Worm (Caenorhabditis elegans) whole organism, L4 larva: ENCODE results near the gene F40C5.1.

Experiments
- F10B5.3 ChIP-seq: sonication (generic microtip); optimal IDR thresholded peaks from 2 replicates; lab custom pipeline; 2016; ENCODE audit warnings: mild to moderate bottlenecking, missing genetic modification characterization, missing compliant biosample characterization
- T26A8.4 ChIP-seq: fragments of 200-800 bp; sonication (Bioruptor generic); IDR thresholded peaks from 2 replicates; pipeline ENCODE4 v1.3.6; 2022; ENCODE audit warnings: missing genetic modification characterization, missing compliant biosample characterization
- aha-1 ChIP-seq: fragments of 150-350 bp; peaks from one replicate; lab custom pipeline; 2014; ENCODE audit warnings: missing biosample characterization, missing genetic modification characterization
- ceh-44 ChIP-seq: fragments of 200-800 bp; sonication (Bioruptor generic); IDR thresholded peaks from 2 replicates; pipeline ENCODE4 v1.3.6; 2022; ENCODE audit warnings: missing genetic modification reagents, missing genetic modification characterization, missing compliant biosample characterization
- ceh-82 ChIP-seq: sonication (generic microtip); optimal IDR thresholded peaks from 2 replicates; lab custom pipeline; 2017; ENCODE audit warnings: missing biosample characterization, missing genetic modification characterization
- ctbp-1 ChIP-seq: fragments of 200-800 bp; sonication (Bioruptor generic); IDR thresholded peaks from 2 replicates; pipeline ENCODE4 v1.3.6; 2022; ENCODE audit warnings: missing genetic modification reagents, missing genetic modification characterization, missing compliant biosample characterization
- dmd-6 ChIP-seq: fragments of 200-800 bp; sonication (Bioruptor generic); IDR thresholded peaks from 2 replicates; pipeline ENCODE4 v1.3.6; 2022; ENCODE audit warnings: missing genetic modification reagents, missing genetic modification characterization, missing compliant biosample characterization
- dpl-1 ChIP-seq: fragments of 150-350 bp; optimal IDR thresholded peaks from 2 replicates; lab custom pipeline; 2014; ENCODE audit warnings: missing biosample characterization, missing genetic modification reagents, missing genetic modification characterization
- duxl-1 ChIP-seq: sonication (generic microtip); optimal IDR thresholded peaks from 2 replicates; lab custom pipeline; 2016; ENCODE audit warnings: mild to moderate bottlenecking, missing genetic modification characterization, moderate library complexity, missing compliant biosample characterization; ENCODE audit not compliant: poor library complexity
- dve-1 ChIP-seq: sonication (generic microtip); optimal IDR thresholded peaks from 2 replicates; lab custom pipeline; 2017; ENCODE audit warnings: antibody characterized with exemption, mild to moderate bottlenecking, missing genetic modification characterization, missing compliant biosample characterization; ENCODE audit not compliant: insufficient read depth
- egl-43 ChIP-seq: fragments of 200-800 bp; sonication (Bioruptor generic); IDR thresholded peaks from 2 replicates; pipeline ENCODE4 v1.3.6; 2022; ENCODE audit warnings: missing genetic modification reagents, missing genetic modification characterization, missing compliant biosample characterization
- hmg-1.1 ChIP-seq: fragments of 200-800 bp; sonication (Bioruptor generic); IDR thresholded peaks from 2 replicates; pipeline ENCODE4 v1.3.6; 2022; ENCODE audit warnings: missing genetic modification reagents, missing genetic modification characterization, missing compliant biosample characterization
- lin-1 ChIP-seq: fragments of 200-800 bp; sonication (Bioruptor generic); IDR thresholded peaks from 2 replicates; pipeline ENCODE4 v1.3.6; 2022; ENCODE audit warnings: missing genetic modification reagents, missing genetic modification characterization, missing compliant biosample characterization
- lin-15B ChIP-seq: fragments of 150-350 bp; sonication (generic microtip); optimal IDR thresholded peaks from 3 replicates; lab custom pipeline; 2014; ENCODE audit warnings: missing biosample characterization, missing genetic modification characterization
- lin-29 ChIP-seq: fragments of 200-800 bp; sonication (Bioruptor generic); IDR thresholded peaks from 2 replicates; pipeline ENCODE4 v1.3.6; 2022; ENCODE audit warnings: missing genetic modification reagents, missing genetic modification characterization, missing compliant biosample characterization
- lin-39 ChIP-seq: fragments of 150-350 bp; optimal IDR thresholded peaks from 2 replicates; lab custom pipeline; 2014; ENCODE audit warnings: missing biosample characterization, missing genetic modification reagents, missing genetic modification characterization
- mdl-1 ChIP-seq, 2 experiments: fragments of 150-350 bp in 1 of 2; sonication (generic microtip) in 1 of 2; optimal IDR thresholded peaks; 2 replicates each; lab custom pipeline; 2014 to 2017; ENCODE audit warnings: missing biosample characterization in 2 of 2, missing genetic modification characterization in 2 of 2
- nhr-11 ChIP-seq: fragments of 150-350 bp; optimal IDR thresholded peaks from 2 replicates; lab custom pipeline; 2014; ENCODE audit warnings: missing biosample characterization, missing genetic modification characterization
- nhr-25 ChIP-seq: sonication (generic microtip); optimal IDR thresholded peaks from 2 replicates; lab custom pipeline; 2017; ENCODE audit warnings: missing genetic modification characterization, mild to moderate bottlenecking, missing compliant biosample characterization, antibody characterized with exemption, moderate library complexity, borderline replicate concordance; ENCODE audit not compliant: insufficient read depth
- nhr-28 ChIP-seq: fragments of 150-350 bp; optimal IDR thresholded peaks from 2 replicates; lab custom pipeline; 2014; ENCODE audit warnings: missing biosample characterization, missing genetic modification characterization
- nhr-48 ChIP-seq: sonication (generic microtip); optimal IDR thresholded peaks from 2 replicates; lab custom pipeline; 2016; ENCODE audit warnings: mild to moderate bottlenecking, missing genetic modification characterization, missing compliant biosample characterization
- nhr-76 ChIP-seq: fragments of 150-350 bp; optimal IDR thresholded peaks from 2 replicates; lab custom pipeline; 2014; ENCODE audit warnings: missing biosample characterization, missing genetic modification characterization
- pha-4 ChIP-seq, 2 experiments: fragments of 150-350 bp in 1 of 2; fragments of 200-800 bp in 1 of 2; sonication (Bioruptor generic) in 1 of 2; IDR thresholded peaks in 1 of 2; optimal IDR thresholded peaks in 1 of 2; 2 replicates each; pipeline versions ENCODE4 v1.3.6 to Lab custom; 2014 to 2022; ENCODE audit warnings: missing genetic modification characterization in 2 of 2, missing genetic modification reagents in 2 of 2, missing biosample characterization in 1 of 2, missing compliant biosample characterization in 1 of 2
- sdz-12 ChIP-seq: fragments of 200-800 bp; sonication (Bioruptor generic); optimal IDR thresholded peaks from 2 replicates; lab custom pipeline; 2018; ENCODE audit warnings: mild to moderate bottlenecking, missing genetic modification characterization, missing compliant biosample characterization
- set-16 ChIP-seq: fragments of 200-800 bp; sonication (Bioruptor generic); IDR thresholded peaks from 2 replicates; pipeline ENCODE4 v1.3.6; 2022; ENCODE audit warnings: missing genetic modification reagents, missing genetic modification characterization, missing compliant biosample characterization
- skn-1 ChIP-seq: fragments of 150-350 bp; optimal IDR thresholded peaks from 2 replicates; lab custom pipeline; 2014; ENCODE audit warnings: missing biosample characterization, missing genetic modification characterization
- tra-1 ChIP-seq: fragments of 200-800 bp; sonication (Bioruptor generic); IDR thresholded peaks from 2 replicates; pipeline ENCODE4 v1.3.6; 2022; ENCODE audit warnings: missing genetic modification reagents, missing genetic modification characterization, missing compliant biosample characterization
- unc-62 ChIP-seq, 3 experiments: fragments of 150-350 bp in 1 of 3; sonication (generic microtip); optimal IDR thresholded peaks in 2 of 3; peaks in 1 of 3; 1 replicate in 1 of 3; 2 replicates in 2 of 3; lab custom pipeline; 2014 to 2017; ENCODE audit warnings: missing biosample characterization in 3 of 3, missing genetic modification characterization in 3 of 3, missing genetic modification reagents in 3 of 3, missing genotype in 1 of 3
- zfp-2 ChIP-seq: sonication (generic microtip); optimal IDR thresholded peaks from 2 replicates; lab custom pipeline; 2016; ENCODE audit warnings: mild to moderate bottlenecking, missing genetic modification characterization, missing compliant biosample characterization
- zip-11 ChIP-seq: fragments of 200-800 bp; sonication (Bioruptor generic); IDR thresholded peaks from 2 replicates; pipeline ENCODE4 v1.3.6; 2022; ENCODE audit warnings: missing genetic modification characterization, missing compliant biosample characterization
- zip-2 ChIP-seq: fragments of 150-350 bp; optimal IDR thresholded peaks from 2 replicates; lab custom pipeline; 2014; ENCODE audit warnings: missing biosample characterization, missing genetic modification characterization
- ztf-11 ChIP-seq: fragments of 150-350 bp; optimal IDR thresholded peaks from 2 replicates; lab custom pipeline; 2014; ENCODE audit warnings: missing biosample characterization, missing genetic modification characterization
- ztf-7 ChIP-seq: fragments of 150-350 bp; optimal IDR thresholded peaks from 2 replicates; lab custom pipeline; 2014; ENCODE audit warnings: missing biosample characterization, missing genetic modification characterization

F40C5.1 gene

ce11 chrV:3538307-3538706, 34.2 kb upstream of the F40C5.1 start, which contains the start of gene nhr-93:
Gene nhr-93, minus strand, starts transcription at chrV:3538407.
- TF ChIP-seq unc-62 (GFP tag; optimal IDR thresholded peaks at IDR 0.05 in 1 of 2; lab: Kevin White, UChicago) (no peak), unc-62 (tag; optimal IDR thresholded peaks at IDR 0.05; lab: Kevin White, UChicago) (no peak), hmg-1.1 (GFP tag; lab: Robert Waterston, UW) (no peak)
- TF ChIP-seq, all 104 proteins: peak for 0

ce11 chrV:3541117-3541516, 31.4 kb upstream of the F40C5.1 start, which contains the start of gene srbc-67:
Gene srbc-67, minus strand, starts transcription at chrV:3541217.
- TF ChIP-seq nhr-48 (tag; lab: Kevin White, UChicago) (no peak), aha-1 (peak; percentile 29)

- TF ChIP-seq ceh-82 (tag; lab: Kevin White, UChicago): no peak
Measured at ce11 chrV:3543344-3543743, 29.2 kb upstream of the F40C5.1 start, which contains the start of gene nhr-222. Gene nhr-222, minus strand, starts transcription at chrV:3543444.

- TF ChIP-seq ztf-7 (tag; lab: Kevin White, UChicago) (no peak), nhr-25 (no peak), duxl-1 (tag; lab: Kevin White, UChicago) (no peak), zip-11 (GFP tag; lab: Robert Waterston, UW) (no peak), nhr-76 (tag; lab: Kevin White, UChicago) (no peak), set-16 (no peak), ztf-11 (tag; lab: Kevin White, UChicago) (no peak), zip-2 (tag; lab: Kevin White, UChicago) (no peak), sdz-12 (no peak), lin-39 (tag; lab: Kevin White, UChicago) (no peak), skn-1 (tag; lab: Kevin White, UChicago) (no peak), lin-29 (GFP tag; lab: Robert Waterston, UW) (no peak), egl-43 (GFP tag; lab: Robert Waterston, UW) (no peak), lin-1 (GFP tag; lab: Robert Waterston, UW) (no peak)
Measured at ce11 chrV:3546517-3546916, 26.0 kb upstream of the F40C5.1 start, which contains the start of gene srbc-68. Gene srbc-68, minus strand, starts transcription at chrV:3546617.

ce11 chrV:3548798-3549197, 23.7 kb upstream of the F40C5.1 start, which contains the start of gene srw-130:
Gene srw-130, minus strand, starts transcription at chrV:3548898.
- TF ChIP-seq ztf-7 (tag; lab: Kevin White, UChicago): no peak
- TF ChIP-seq ceh-82 (tag; lab: Kevin White, UChicago): no peak
- TF ChIP-seq mdl-1 (tag; optimal IDR thresholded peaks at IDR 0.05; lab: Kevin White, UChicago): no peak
- TF ChIP-seq T26A8.4 (GFP tag; lab: Robert Waterston, UW): no peak
- TF ChIP-seq zfp-2 (tag; lab: Kevin White, UChicago): no peak
- TF ChIP-seq, all 104 proteins: peak for 0

- no peak for TF ChIP-seq dve-1 (tag; lab: Kevin White, UChicago)
- TF ChIP-seq nhr-11 (tag; lab: Kevin White, UChicago): no peak
- TF ChIP-seq nhr-28 (tag; lab: Kevin White, UChicago): no peak
- no peak for TF ChIP-seq set-16
- TF ChIP-seq dpl-1 (GFP tag; lab: Kevin White, UChicago): no peak
- TF ChIP-seq mdl-1 (tag; optimal IDR thresholded peaks at IDR 0.05; lab: Kevin White, UChicago): no peak
- no peak for TF ChIP-seq pha-4 (GFP tag; IDR thresholded peaks at IDR 0.05; lab: Robert Waterston, UW)
- TF ChIP-seq pha-4 (tag; optimal IDR thresholded peaks at IDR 0.05; lab: Kevin White, UChicago): no peak
- no peak for TF ChIP-seq ctbp-1
- no peak for TF ChIP-seq tra-1 (GFP tag; lab: Robert Waterston, UW)
- no peak for TF ChIP-seq dmd-6 (GFP tag; lab: Robert Waterston, UW)
- TF ChIP-seq F10B5.3: no peak
- TF ChIP-seq ceh-44 (GFP tag; lab: Robert Waterston, UW): no peak
- TF ChIP-seq lin-15B (tag; lab: Kevin White, UChicago): no peak
- TF ChIP-seq hmg-1.1 (GFP tag; lab: Robert Waterston, UW): no peak
Measured at ce11 chrV:3549553-3549952, 23.0 kb upstream of the F40C5.1 start, which contains the start of gene sri-21. Gene sri-21, plus strand, starts transcription at chrV:3549853.
